Fruit fly (Drosophila melanogaster): ENCODE measurements around the gene CG34163.
A peak's percentile ranks its signal among the peaks of the same experiment; 100 is the strongest.

Gene CG34163

DNA sequence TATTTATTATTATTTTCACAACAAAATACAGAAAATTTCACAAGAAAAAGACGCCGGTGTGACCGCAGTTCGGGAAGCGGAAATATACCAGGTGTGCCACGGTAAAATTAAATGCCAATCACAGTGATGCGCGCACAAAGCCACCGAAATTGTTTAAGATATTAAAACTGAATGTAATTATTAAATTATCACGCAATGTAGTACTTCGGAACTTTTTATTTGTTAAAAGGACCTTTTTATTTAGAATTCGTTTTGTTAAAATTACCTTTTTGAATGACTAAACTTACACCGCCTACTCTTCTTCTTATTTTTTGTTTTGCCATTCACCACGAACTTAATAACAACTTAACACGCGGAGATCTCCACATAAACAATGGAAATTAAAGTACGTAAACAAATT lies at the start of gene CG34163, which contains the start of gene CG6686:
CG34163 (plus strand) TSS at position 326 of the 400 bp plus-strand sequence.
CG6686 (minus strand) TSS at position 95 of the 400 bp plus-strand sequence.
- TF ChIP-seq CG31627 (GFP tag; optimal IDR thresholded peaks at IDR 0.05) (peak; percentile 46), dsx (GFP tag; optimal IDR thresholded peaks at IDR 0.05; ENCODE audit: poor library complexity, severe bottlenecking) (no peak), Sox14 (GFP tag; optimal IDR thresholded peaks at IDR 0.05) (peak; percentile 79), dac (GFP tag; optimal IDR thresholded peaks at IDR 0.05) (no peak), esn (GFP tag; optimal IDR thresholded peaks at IDR 0.05) (peak; percentile 69), CG6792 (GFP tag; optimal IDR thresholded peaks at IDR 0.05) (peak; percentile 51), CG6163 (GFP tag; IDR thresholded peaks at IDR 0.05) (0 out of 3 replicates have a peak, but pooled peaks have one; percentile 19), CG15336 (GFP tag; IDR thresholded peaks at IDR 0.05) (peak; percentile 20; the same call in 1 of the 2 replicates), Eip78C (GFP tag) (peak; percentile 69), achi (GFP tag; optimal IDR thresholded peaks at IDR 0.05) (no peak), Sox15 (GFP tag; optimal IDR thresholded peaks at IDR 0.05) (peak; percentile 14), cyc (GFP tag; optimal IDR thresholded peaks at IDR 0.05) (peak; percentile 46), Ets21C (GFP tag; optimal IDR thresholded peaks at IDR 0.05) (peak; percentile 43), lz (GFP tag; optimal IDR thresholded peaks at IDR 0.05) (peak; percentile 55)

DNA sequence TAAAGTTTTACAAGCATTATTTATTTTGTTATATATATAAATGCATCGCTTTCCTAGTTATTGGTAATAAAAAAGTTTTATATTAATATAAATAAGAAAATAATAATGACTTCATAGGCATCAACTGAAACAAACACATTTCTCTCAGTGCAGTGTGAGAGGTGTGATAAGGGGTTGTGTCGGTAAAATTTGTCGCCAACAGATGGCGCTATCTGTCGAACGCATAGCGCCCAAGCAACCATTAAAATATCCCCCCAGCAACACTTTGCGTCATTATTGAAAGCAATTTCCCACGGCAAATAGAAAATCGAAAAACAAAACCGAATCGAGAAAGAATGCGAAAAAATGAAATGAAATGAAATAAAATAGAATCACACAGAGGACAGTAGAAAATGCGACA lies 47.5 kb upstream of the CG34163 start:
- TF ChIP-seq achi (GFP tag; optimal IDR thresholded peaks at IDR 0.05): no peak
- no peak for TF ChIP-seq CG16779 (tag; optimal IDR thresholded peaks at IDR 0.05)
- no peak for TF ChIP-seq CG8632 (GFP tag; optimal IDR thresholded peaks at IDR 0.05)
- no peak for TF ChIP-seq CG10669 (GFP tag; optimal IDR thresholded peaks at IDR 0.05)
- TF ChIP-seq svp (GFP tag): no peak
- no peak for TF ChIP-seq vri (GFP tag; optimal IDR thresholded peaks at IDR 0.05)
- TF ChIP-seq ss (GFP tag; optimal IDR thresholded peaks at IDR 0.05): no peak
- TF ChIP-seq salr (GFP tag; optimal IDR thresholded peaks at IDR 0.05): no peak
- no peak for TF ChIP-seq Blimp-1 (GFP tag; optimal IDR thresholded peaks at IDR 0.05)
- no peak for TF ChIP-seq fd59A (GFP tag; optimal IDR thresholded peaks at IDR 0.05)
- TF ChIP-seq CG6792 (GFP tag; optimal IDR thresholded peaks at IDR 0.05): no peak
- TF ChIP-seq acj6 (GFP tag; optimal IDR thresholded peaks at IDR 0.05): no peak
- TF ChIP-seq CG11902 (GFP tag; optimal IDR thresholded peaks at IDR 0.05): no peak
- no peak for TF ChIP-seq Ets96B (tag; optimal IDR thresholded peaks at IDR 0.05)
- TF ChIP-seq CG6163 (GFP tag; IDR thresholded peaks at IDR 0.05): no peak
- TF ChIP-seq eg (GFP tag; IDR thresholded peaks at IDR 0.05): no peak
- no peak for TF ChIP-seq CG11762 (GFP tag; optimal IDR thresholded peaks at IDR 0.05; ENCODE audit: insufficient read depth)
- TF ChIP-seq CG6276 (GFP tag; optimal IDR thresholded peaks at IDR 0.05): no peak
- no peak for TF ChIP-seq CG34406 (GFP tag; optimal IDR thresholded peaks at IDR 0.05)

- TF ChIP-seq CG32006 (GFP tag; optimal IDR thresholded peaks at IDR 0.05) (peak; percentile 41), CG6163 (GFP tag; IDR thresholded peaks at IDR 0.05) (0 out of 3 replicates have a peak, but pooled peaks have one; percentile 16), CG3032 (tag; optimal IDR thresholded peaks at IDR 0.05) (no peak), Hr4 (GFP tag; optimal IDR thresholded peaks at IDR 0.05) (peak; percentile 11), Blimp-1 (GFP tag; optimal IDR thresholded peaks at IDR 0.05) (no peak), OdsH (GFP tag; optimal IDR thresholded peaks at IDR 0.05) (peak; percentile 5), CG11762 (GFP tag; optimal IDR thresholded peaks at IDR 0.05; ENCODE audit: insufficient read depth) (no peak), eg (GFP tag; IDR thresholded peaks at IDR 0.05) (0 out of 3 replicates have a peak, but pooled peaks have one; percentile 7), Eip78C (GFP tag) (no peak), CG34406 (GFP tag; optimal IDR thresholded peaks at IDR 0.05) (no peak), net (GFP tag; optimal IDR thresholded peaks at IDR 0.05) (peak; percentile 12), achi (GFP tag; optimal IDR thresholded peaks at IDR 0.05) (peak; percentile 10)
Measured at dm6 chr2L:11942265-11942664, 45.8 kb upstream of the CG34163 start.

DNA sequence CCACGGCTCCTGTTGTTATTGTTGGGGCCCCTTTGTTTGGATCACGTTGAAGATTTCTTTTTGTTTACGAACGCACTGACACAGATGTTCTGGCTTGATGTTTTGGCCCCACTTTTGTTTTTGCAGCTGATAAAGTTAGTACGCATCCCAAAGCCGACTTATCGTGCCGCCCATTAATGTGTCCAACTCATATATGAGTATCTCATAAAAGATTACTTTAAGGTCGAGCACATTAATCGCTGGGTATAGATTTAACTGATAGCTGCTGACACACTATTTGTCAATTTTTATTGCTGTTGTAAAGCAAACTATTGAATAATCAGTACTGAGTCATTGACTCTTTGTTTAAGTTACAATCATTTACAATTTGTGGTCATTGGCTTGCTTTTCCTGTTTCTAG lies 45.2 kb upstream of the CG34163 start:
- no peak for TF ChIP-seq CG8632 (GFP tag; optimal IDR thresholded peaks at IDR 0.05)
- TF ChIP-seq CG6808 (GFP tag; optimal IDR thresholded peaks at IDR 0.05): no peak
- no peak for TF ChIP-seq acj6 (GFP tag; optimal IDR thresholded peaks at IDR 0.05)
- no peak for TF ChIP-seq ss (GFP tag; optimal IDR thresholded peaks at IDR 0.05)
- TF ChIP-seq Eip75B (GFP tag; optimal IDR thresholded peaks at IDR 0.05): no peak
- no peak for TF ChIP-seq Met (GFP tag; optimal IDR thresholded peaks at IDR 0.05)
- no peak for TF ChIP-seq vri (GFP tag; optimal IDR thresholded peaks at IDR 0.05)
- TF ChIP-seq Sox15 (GFP tag; optimal IDR thresholded peaks at IDR 0.05): no peak
- no peak for TF ChIP-seq Ets21C (GFP tag; optimal IDR thresholded peaks at IDR 0.05)
- no peak for TF ChIP-seq Gug (GFP tag; IDR thresholded peaks at IDR 0.05)
- TF ChIP-seq CG1621 (tag; optimal IDR thresholded peaks at IDR 0.05): no peak
- TF ChIP-seq Ets96B (tag; optimal IDR thresholded peaks at IDR 0.05): no peak
- no peak for TF ChIP-seq CG32006 (GFP tag; optimal IDR thresholded peaks at IDR 0.05)
- no peak for TF ChIP-seq eg (GFP tag; IDR thresholded peaks at IDR 0.05)
- TF ChIP-seq Blimp-1 (GFP tag; optimal IDR thresholded peaks at IDR 0.05): no peak
- TF ChIP-seq Eip93F (GFP tag; optimal IDR thresholded peaks at IDR 0.05): no peak
- TF ChIP-seq OdsH (GFP tag; optimal IDR thresholded peaks at IDR 0.05): no peak

All from whole organism, prepupa.